Worm (Caenorhabditis elegans): ENCODE data around the gene Y41D4A.6.

DNA sequence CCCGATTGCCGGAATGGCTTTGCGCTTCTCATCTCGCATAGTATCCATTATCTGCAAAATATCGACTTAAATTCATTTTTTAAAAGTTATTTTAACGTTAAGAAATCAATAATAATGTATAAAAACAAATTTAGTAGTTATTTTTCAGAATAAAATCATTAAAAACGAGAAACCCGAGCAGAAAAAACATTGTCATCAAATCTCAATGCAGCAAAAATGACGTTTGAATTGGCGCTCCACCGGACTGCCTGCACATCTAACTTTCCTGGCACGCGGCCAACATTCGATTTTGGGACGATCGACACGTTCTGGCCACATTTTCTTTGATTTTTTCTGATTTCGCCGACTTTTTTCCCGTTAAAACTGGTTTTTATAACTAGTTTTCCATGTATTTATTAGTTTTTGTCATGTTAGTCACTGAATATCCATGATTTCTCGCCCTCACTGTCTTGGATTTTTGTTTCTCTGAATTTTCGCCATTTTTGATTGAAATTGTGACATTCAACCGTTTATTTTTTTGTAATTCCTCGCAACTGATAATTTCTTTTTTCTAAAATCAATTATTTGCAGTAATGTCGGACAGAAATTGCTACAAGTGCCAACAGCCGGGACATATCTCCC, 35.5 kb downstream of the Y41D4A.6 start, which contains the start of the genes pbs-1 and K08D12.3:
- TF ChIP-seq nhr-48 (tag; optimal IDR thresholded peaks at IDR 0.05) (peak; percentile 6), nhr-77 (tag; optimal IDR thresholded peaks at IDR 0.05) (peak; percentile 14), zfp-2 (tag; optimal IDR thresholded peaks at IDR 0.05) (peak; percentile 93), Y75B8A.6 (GFP tag; IDR thresholded peaks at IDR 0.05) (no peak)
